Worm (Caenorhabditis elegans) whole organism, L4/young adult: ENCODE results near the gene fbxa-72.

ENCODE experiments used
- W03F9.2 ChIP-seq: fragments of 150-350 bp; optimal IDR thresholded peaks from 2 replicates; lab custom pipeline; 2014; ENCODE audit warnings: missing biosample characterization, missing genetic modification characterization
- him-1 ChIP-seq: sonication (generic microtip); optimal IDR thresholded peaks from 2 replicates; lab custom pipeline; 2016; ENCODE audit warnings: missing genotype, missing genetic modification reagents, missing genetic modification characterization, missing compliant biosample characterization

DNA sequence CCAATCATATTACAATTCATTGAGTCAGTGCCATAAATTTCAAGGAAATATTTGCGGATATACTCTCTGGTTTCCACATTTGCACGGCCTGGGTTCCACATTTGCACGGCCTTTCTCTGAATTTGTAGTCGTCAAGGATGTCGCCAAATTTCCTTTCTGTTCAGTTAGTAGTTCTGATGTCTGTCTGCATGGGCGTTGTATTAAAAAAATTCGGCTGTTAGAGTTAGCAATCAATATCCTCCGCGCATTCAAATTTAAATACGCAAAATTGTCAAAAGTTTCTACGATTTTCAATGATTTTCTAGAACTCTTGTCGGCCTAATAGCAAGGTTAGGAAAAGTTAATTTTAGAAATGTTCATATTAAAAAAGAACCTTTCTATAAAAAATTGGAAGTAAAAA is 19.4 kb upstream of the fbxa-72 start, which contains the start of gene srj-52:
- TF ChIP-seq W03F9.2 (tag; lab: Kevin White, UChicago) (no peak), him-1 (tag; lab: Kevin White, UChicago) (no peak)
